Worm (Caenorhabditis elegans): ENCODE measurements around the gene paqr-2.
A peak's percentile ranks its signal among the peaks of the same experiment; 100 is the strongest.

paqr-2 gene

ce11 chrIII:5427096-5427495, 47.4 kb upstream of the paqr-2 start:
- TF ChIP-seq dmd-6 (GFP tag; IDR thresholded peaks at IDR 0.05) (peak; percentile 68), T20F7.1 (GFP tag; optimal IDR thresholded peaks at IDR 0.05) (peak; percentile 13), fkh-10 (GFP tag; optimal IDR thresholded peaks at IDR 0.05) (no peak), gei-8 (GFP tag; optimal IDR thresholded peaks at IDR 0.05) (no peak)

- TF ChIP-seq pha-4 (GFP tag; IDR thresholded peaks at IDR 0.05): no peak
- TF ChIP-seq pha-4 (tag; optimal IDR thresholded peaks at IDR 0.05): peak; percentile 78
- peak; percentile 9 for TF ChIP-seq dve-1 (tag; optimal IDR thresholded peaks at IDR 0.05; ENCODE audit: insufficient read depth)
- TF ChIP-seq hlh-11 (tag; optimal IDR thresholded peaks at IDR 0.05): peak; percentile 45
- TF ChIP-seq ceh-62 (tag; optimal IDR thresholded peaks at IDR 0.05): no peak
- no peak for TF ChIP-seq fos-1 (tag; optimal IDR thresholded peaks at IDR 0.05)
- peak; percentile 63 for TF ChIP-seq hlh-30 (tag; optimal IDR thresholded peaks at IDR 0.05; ENCODE audit: insufficient read depth)
- peak in 1 of 2 experiments; percentile 54 for TF ChIP-seq unc-62 (GFP tag; optimal IDR thresholded peaks at IDR 0.05 in 1 of 2)
- TF ChIP-seq unc-62 (tag; optimal IDR thresholded peaks at IDR 0.05): no peak
- peak; percentile 13 for TF ChIP-seq mep-1 (tag; optimal IDR thresholded peaks at IDR 0.05)
Observed at ce11 chrIII:5424363-5424762, 44.6 kb upstream of the paqr-2 start.

- TF ChIP-seq madf-5 (GFP tag; IDR thresholded peaks at IDR 0.05) (no peak), aha-1 (tag) (peak; percentile 12), Y48G9A.11 (GFP tag; IDR thresholded peaks at IDR 0.05) (no peak), php-3 (GFP tag; IDR thresholded peaks at IDR 0.05) (no peak), nhr-25 (tag; optimal IDR thresholded peaks at IDR 0.05; ENCODE audit: borderline replicate concordance, insufficient read depth) (no peak), hlh-11 (tag; optimal IDR thresholded peaks at IDR 0.05) (peak; percentile 31), unc-39 (tag; optimal IDR thresholded peaks at IDR 0.05) (no peak), lin-38 (GFP tag; IDR thresholded peaks at IDR 0.05) (no peak), nhr-77 (tag; optimal IDR thresholded peaks at IDR 0.05) (no peak), mdt-29 (GFP tag; IDR thresholded peaks at IDR 0.05) (no peak), ceh-44 (GFP tag; IDR thresholded peaks at IDR 0.05) (no peak), dmd-9 (GFP tag; IDR thresholded peaks at IDR 0.05) (no peak), mep-1 (tag; optimal IDR thresholded peaks at IDR 0.05) (no peak), lin-29 (GFP tag; IDR thresholded peaks at IDR 0.05) (no peak), nhr-10 (tag; optimal IDR thresholded peaks at IDR 0.05) (no peak), duxl-1 (tag; optimal IDR thresholded peaks at IDR 0.05; ENCODE audit: poor library complexity) (no peak), zfp-3 (GFP tag; conservative IDR thresholded peaks at IDR 0.05) (no peak), mdl-1 (tag; optimal IDR thresholded peaks at IDR 0.05) (no peak), lin-13 (GFP tag; optimal IDR thresholded peaks at IDR 0.05) (no peak), unc-130 (GFP tag; optimal IDR thresholded peaks at IDR 0.05) (no peak), dmd-6 (GFP tag; IDR thresholded peaks at IDR 0.05) (no peak), tra-1 (GFP tag; IDR thresholded peaks at IDR 0.05) (no peak), ama-1 (optimal IDR thresholded peaks at IDR 0.05) (no peak), dpl-1 (GFP tag; optimal IDR thresholded peaks at IDR 0.05) (no peak), pqm-1 (tag; optimal IDR thresholded peaks at IDR 0.05) (no peak), nhr-42 (GFP tag; IDR thresholded peaks at IDR 0.05) (0 out of 2 replicates have a peak, but pooled peaks have one; percentile 23), dve-1 (tag; optimal IDR thresholded peaks at IDR 0.05; ENCODE audit: insufficient read depth) (no peak), F44E2.7 (GFP tag; IDR thresholded peaks at IDR 0.05) (no peak), set-16 (GFP tag; IDR thresholded peaks at IDR 0.05) (no peak), nhr-11 (tag; optimal IDR thresholded peaks at IDR 0.05) (no peak), Y75B8A.6 (GFP tag; IDR thresholded peaks at IDR 0.05) (no peak), Y5F2A.4 (GFP tag; optimal IDR thresholded peaks at IDR 0.05) (no peak), lin-15B (tag; optimal IDR thresholded peaks at IDR 0.05) (no peak), ces-1 (GFP tag; optimal IDR thresholded peaks at IDR 0.05) (no peak), lin-39 (tag; optimal IDR thresholded peaks at IDR 0.05) (no peak), ztf-7 (tag; optimal IDR thresholded peaks at IDR 0.05) (no peak), daf-12 (tag; optimal IDR thresholded peaks at IDR 0.05) (no peak), fos-1 (tag; optimal IDR thresholded peaks at IDR 0.05) (no peak), mxl-3 (GFP tag; optimal IDR thresholded peaks at IDR 0.05) (no peak), egl-27 (tag; optimal IDR thresholded peaks at IDR 0.05) (no peak)
Observed at ce11 chrIII:5423665-5424133, 44.0 kb upstream of the paqr-2 start, which contains the start of gene dnj-24. Gene dnj-24, minus strand, starts transcription at chrIII:5424083.

Data from whole organism, L4 larva.